Worm (Caenorhabditis elegans): ENCODE measurements around the gene tomm-70.

Gene tomm-70

DNA sequence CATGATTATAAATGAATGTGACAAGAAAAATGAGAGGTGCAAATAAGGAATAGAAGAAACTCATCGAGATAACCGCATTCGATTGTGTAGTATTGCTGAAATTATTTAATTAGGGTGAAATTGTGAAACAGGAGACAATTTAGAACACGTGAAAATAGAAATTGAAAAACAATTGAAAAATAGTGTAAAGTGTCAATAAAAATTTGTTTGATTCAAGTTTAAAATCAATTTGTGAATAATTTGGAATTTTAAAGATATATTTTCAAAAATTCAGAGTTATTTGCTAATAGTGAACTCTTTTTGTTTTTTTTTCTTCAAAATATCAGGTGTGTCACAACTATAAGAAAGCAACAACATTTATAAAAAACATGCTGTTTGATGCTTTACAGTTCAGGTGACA lies 23.2 kb downstream of the tomm-70 start, which contains the start of gene ZK370.4:
Gene ZK370.4 (minus strand): TSS at position 101 of the 400 bp plus-strand sequence.
- TF ChIP-seq nhr-2 (tag; optimal IDR thresholded peaks at IDR 0.05), result no peak
- TF ChIP-seq nhr-28 (tag; optimal IDR thresholded peaks at IDR 0.05), result no peak
- no peak for TF ChIP-seq lin-32 (GFP tag; optimal IDR thresholded peaks at IDR 0.05)
- no peak for TF ChIP-seq elt-1 (tag; optimal IDR thresholded peaks at IDR 0.05; ENCODE audit: borderline replicate concordance, insufficient read depth)
- no peak for TF ChIP-seq elt-3 (tag; optimal IDR thresholded peaks at IDR 0.05)
- TF ChIP-seq drap-1 (GFP tag; optimal IDR thresholded peaks at IDR 0.05), result no peak
- TF ChIP-seq sptf-1 (tag; optimal IDR thresholded peaks at IDR 0.05), result no peak
- TF ChIP-seq unc-62 (GFP tag; optimal IDR thresholded peaks at IDR 0.05), result no peak
- no peak for TF ChIP-seq ztf-11 (tag; optimal IDR thresholded peaks at IDR 0.05)
- no peak for TF ChIP-seq mls-2 (tag; optimal IDR thresholded peaks at IDR 0.05)
- TF ChIP-seq unc-120 (tag; optimal IDR thresholded peaks at IDR 0.05; ENCODE audit: poor library complexity, severe bottlenecking), result no peak
- no peak for TF ChIP-seq mab-5 (tag; optimal IDR thresholded peaks at IDR 0.05)

DNA sequence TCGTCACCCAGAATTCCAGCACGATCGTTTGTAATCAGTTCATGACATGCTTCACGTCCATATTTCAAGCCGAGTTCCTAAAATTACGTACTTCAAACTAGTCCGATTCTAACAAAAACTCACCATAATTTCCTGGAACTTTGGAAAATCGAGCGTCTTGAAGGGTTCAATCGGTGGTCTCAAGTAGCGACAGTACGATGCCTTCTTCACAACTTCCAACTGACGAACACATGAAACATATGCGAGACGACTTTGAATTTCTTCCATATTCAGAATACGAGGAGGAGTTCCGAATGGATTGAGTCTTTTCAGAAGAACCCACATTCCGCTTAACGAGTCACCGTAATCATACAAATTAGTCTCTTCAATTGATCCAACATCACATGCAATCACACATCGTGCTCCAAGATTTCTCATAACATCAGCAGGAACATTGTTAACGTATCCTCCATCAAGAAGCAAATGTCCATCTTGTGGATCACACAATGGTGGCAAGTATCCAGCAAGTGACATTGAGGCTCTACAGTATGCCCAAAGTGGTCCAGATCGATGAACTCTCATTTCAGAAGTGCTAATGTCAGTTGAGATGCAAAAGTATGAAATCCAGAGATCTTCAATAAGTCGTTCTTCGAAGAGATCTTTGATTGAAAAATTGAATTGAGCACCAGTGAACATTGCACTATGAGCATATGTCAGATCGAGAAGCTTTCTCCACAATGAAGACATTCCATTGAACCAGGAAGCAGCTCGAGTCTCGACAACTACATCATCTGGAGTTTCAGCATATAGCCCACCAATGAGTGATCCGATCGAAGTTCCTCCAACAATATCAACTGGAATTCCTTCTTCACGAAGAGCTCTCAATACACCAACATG lies 28.3 kb downstream of the tomm-70 start:
- TF ChIP-seq nhr-237 (tag; optimal IDR thresholded peaks at IDR 0.05) (no peak), zip-8 (tag; optimal IDR thresholded peaks at IDR 0.05) (no peak), cnd-1 (tag; optimal IDR thresholded peaks at IDR 0.05) (no peak), nhr-28 (tag; optimal IDR thresholded peaks at IDR 0.05) (no peak), sptf-1 (tag; optimal IDR thresholded peaks at IDR 0.05) (no peak), ceh-83 (GFP tag; optimal IDR thresholded peaks at IDR 0.05) (no peak), hlh-1 (tag; optimal IDR thresholded peaks at IDR 0.05) (no peak), ces-1 (GFP tag; optimal IDR thresholded peaks at IDR 0.05) (no peak)

DNA sequence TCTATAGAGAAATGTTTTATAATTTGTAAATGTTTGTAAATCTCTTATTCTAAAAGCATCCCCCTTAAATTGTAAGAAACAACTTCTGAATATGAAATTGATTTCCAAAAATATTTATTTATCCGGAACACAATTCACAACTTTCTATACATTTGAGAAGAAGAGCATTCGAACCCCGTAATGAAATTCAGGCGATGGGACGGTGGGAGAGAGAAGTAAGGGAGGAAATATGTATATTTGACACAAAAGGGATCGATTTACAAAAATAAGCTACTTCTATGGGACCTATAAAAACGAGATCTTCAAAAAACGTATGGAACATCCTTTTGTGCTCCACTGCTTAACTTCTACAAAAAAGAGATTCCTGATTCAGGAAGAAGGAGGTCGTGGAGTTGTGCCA lies 29.3 kb downstream of the tomm-70 start:
- TF ChIP-seq elt-3 (tag; optimal IDR thresholded peaks at IDR 0.05) (no peak), mab-5 (tag; optimal IDR thresholded peaks at IDR 0.05) (no peak), snpc-4 (tag; optimal IDR thresholded peaks at IDR 0.05) (no peak), ceh-39 (tag; optimal IDR thresholded peaks at IDR 0.05) (no peak), tbx-8 (GFP tag; optimal IDR thresholded peaks at IDR 0.05) (no peak), M03D4.4 (tag; optimal IDR thresholded peaks at IDR 0.05) (no peak), lsy-2 (tag; optimal IDR thresholded peaks at IDR 0.05) (no peak), nhr-237 (tag; optimal IDR thresholded peaks at IDR 0.05) (no peak), unc-120 (tag; optimal IDR thresholded peaks at IDR 0.05; ENCODE audit: poor library complexity, severe bottlenecking) (no peak), nhr-28 (tag; optimal IDR thresholded peaks at IDR 0.05) (no peak), sem-2 (GFP tag; optimal IDR thresholded peaks at IDR 0.05) (no peak), ham-2 (GFP tag; optimal IDR thresholded peaks at IDR 0.05) (no peak), mep-1 (tag; optimal IDR thresholded peaks at IDR 0.05) (no peak), unc-62 (GFP tag; optimal IDR thresholded peaks at IDR 0.05) (no peak), ceh-43 (GFP tag; optimal IDR thresholded peaks at IDR 0.05) (no peak), ces-1 (GFP tag; optimal IDR thresholded peaks at IDR 0.05) (no peak), nhr-76 (tag; optimal IDR thresholded peaks at IDR 0.05) (no peak)

DNA sequence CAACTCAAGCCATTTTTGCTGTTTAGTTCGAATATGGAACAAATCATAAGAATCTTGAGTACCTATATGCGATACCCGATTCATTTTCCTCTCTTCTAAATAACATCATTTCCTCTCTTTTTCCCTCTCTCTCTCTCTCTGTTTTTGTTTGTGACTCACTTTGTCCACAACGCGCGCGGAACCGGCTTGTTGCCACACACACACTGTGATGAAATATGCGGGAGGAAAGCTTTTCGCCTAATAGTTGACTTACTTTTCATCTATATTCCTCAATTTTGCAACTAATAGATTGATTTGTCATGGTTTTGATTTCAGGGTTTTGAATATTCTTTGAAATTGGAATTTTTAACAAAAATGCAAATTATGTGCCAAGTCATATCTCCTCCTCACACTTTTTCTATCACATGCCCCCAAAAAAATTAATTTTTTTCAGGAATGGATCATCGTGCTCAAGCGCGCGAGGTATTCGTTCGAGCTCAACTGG lies 34.7 kb downstream of the tomm-70 start, which contains the start of gene hipr-1:
Gene hipr-1 (plus strand): TSS at position 434 of the 484 bp plus-strand sequence.
- TF ChIP-seq ces-1 (GFP tag; optimal IDR thresholded peaks at IDR 0.05), result no peak
- TF ChIP-seq pha-4 (tag; optimal IDR thresholded peaks at IDR 0.05), result peak; percentile 54
- TF ChIP-seq unc-39 (tag; optimal IDR thresholded peaks at IDR 0.05), result no peak
- no peak for TF ChIP-seq elt-1 (tag; optimal IDR thresholded peaks at IDR 0.05; ENCODE audit: borderline replicate concordance, insufficient read depth)
- no peak for TF ChIP-seq ceh-83 (GFP tag; optimal IDR thresholded peaks at IDR 0.05)

DNA sequence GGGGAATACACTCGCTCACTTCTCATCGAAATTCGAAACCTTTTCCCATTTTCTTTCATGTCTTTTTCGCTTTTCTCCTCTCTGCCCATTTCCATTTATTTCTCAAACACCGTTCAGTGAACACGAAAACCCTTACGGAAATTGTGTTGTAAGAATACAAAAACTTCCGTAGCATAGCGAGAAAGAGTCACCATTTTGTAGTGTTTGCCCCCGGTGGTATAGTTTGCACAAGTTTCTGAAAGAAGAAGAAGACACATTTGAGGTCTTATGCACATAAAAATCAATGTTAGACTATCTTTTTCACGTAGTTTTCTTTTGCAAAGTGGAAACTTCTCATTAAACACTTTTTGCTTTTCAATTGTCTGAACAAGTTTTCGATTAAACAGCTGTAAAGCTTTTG lies 35.4 kb downstream of the tomm-70 start:
- no peak for TF ChIP-seq unc-120 (tag; optimal IDR thresholded peaks at IDR 0.05; ENCODE audit: poor library complexity, severe bottlenecking)
- no peak for TF ChIP-seq bed-3 (GFP tag; optimal IDR thresholded peaks at IDR 0.05)
- no peak for TF ChIP-seq ham-2 (GFP tag; optimal IDR thresholded peaks at IDR 0.05)
- TF ChIP-seq sem-2 (GFP tag; optimal IDR thresholded peaks at IDR 0.05), result no peak
- TF ChIP-seq snpc-4 (tag; optimal IDR thresholded peaks at IDR 0.05), result no peak
- TF ChIP-seq mls-2 (tag; optimal IDR thresholded peaks at IDR 0.05), result no peak

Data from whole organism, mixed stage, embryonic.